Worm (Caenorhabditis elegans): Measurements from ENCODE around the gene rpl-38.
A peak's percentile ranks its signal among the peaks of the same experiment; 100 is the strongest.

The rpl-38 gene

ce11 chrV:15553869-15554268 is 41.9 kb downstream of the rpl-38 start (continued):
- TF ChIP-seq ama-1 (optimal IDR thresholded peaks at IDR 0.05), result no peak
- TF ChIP-seq skn-1 (tag; optimal IDR thresholded peaks at IDR 0.05), result no peak
- TF ChIP-seq spr-1 (tag; optimal IDR thresholded peaks at IDR 0.05), result peak; percentile 22
- TF ChIP-seq Y48G9A.11 (GFP tag; IDR thresholded peaks at IDR 0.05), result 0 out of 2 replicates have a peak, but pooled peaks have one; percentile 37
- TF ChIP-seq lin-39 (tag; optimal IDR thresholded peaks at IDR 0.05), result no peak
- TF ChIP-seq unc-39 (tag; optimal IDR thresholded peaks at IDR 0.05), result no peak
- TF ChIP-seq fos-1 (tag; optimal IDR thresholded peaks at IDR 0.05), result no peak
- no peak for TF ChIP-seq ztf-7 (tag; optimal IDR thresholded peaks at IDR 0.05)
- 0 out of 2 replicates have a peak, but pooled peaks have one; percentile 25 for TF ChIP-seq F44E2.7 (GFP tag; IDR thresholded peaks at IDR 0.05)
- no peak for TF ChIP-seq zip-2 (tag; optimal IDR thresholded peaks at IDR 0.05)
- no peak for TF ChIP-seq ceh-32 (tag; optimal IDR thresholded peaks at IDR 0.05; ENCODE audit: poor library complexity)
- TF ChIP-seq nhr-6 (tag; optimal IDR thresholded peaks at IDR 0.05), result peak; percentile 57
- no peak for TF ChIP-seq nhr-25 (tag; optimal IDR thresholded peaks at IDR 0.05; ENCODE audit: borderline replicate concordance, insufficient read depth)
- peak; percentile 76 for TF ChIP-seq lim-7 (GFP tag; IDR thresholded peaks at IDR 0.05)
- peak; percentile 39; the same call in 1 of the 2 replicates for TF ChIP-seq pha-4 (GFP tag; IDR thresholded peaks at IDR 0.05)
- TF ChIP-seq pha-4 (tag; optimal IDR thresholded peaks at IDR 0.05), result no peak
- no peak for TF ChIP-seq spr-3 (GFP tag; optimal IDR thresholded peaks at IDR 0.05)
- TF ChIP-seq daf-16 (GFP tag; optimal IDR thresholded peaks at IDR 0.05), result peak in 1 of 2 experiments; percentile 46
- TF ChIP-seq daf-16 (tag; optimal IDR thresholded peaks at IDR 0.05), result peak; percentile 43
- TF ChIP-seq dpl-1 (GFP tag; optimal IDR thresholded peaks at IDR 0.05), result no peak
- no peak; the same call in 1 of the 2 replicates for TF ChIP-seq F26F4.8 (GFP tag; conservative IDR thresholded peaks at IDR 0.05)
- no peak for TF ChIP-seq ceh-44 (GFP tag; IDR thresholded peaks at IDR 0.05)
- no peak for TF ChIP-seq saeg-2 (GFP tag; IDR thresholded peaks at IDR 0.05)
- TF ChIP-seq T26A8.4 (GFP tag; IDR thresholded peaks at IDR 0.05), result peak; percentile 56
- no peak for TF ChIP-seq gei-8 (GFP tag; optimal IDR thresholded peaks at IDR 0.05)
- TF ChIP-seq cey-2 (tag; optimal IDR thresholded peaks at IDR 0.05; ENCODE audit: borderline replicate concordance, insufficient read depth), result no peak
- TF ChIP-seq nhr-28 (tag; optimal IDR thresholded peaks at IDR 0.05), result peak; percentile 33
- TF ChIP-seq lin-15B (tag; optimal IDR thresholded peaks at IDR 0.05), result no peak
- no peak for TF ChIP-seq lin-29 (GFP tag; IDR thresholded peaks at IDR 0.05)
- TF ChIP-seq lsy-2 (tag; optimal IDR thresholded peaks at IDR 0.05), result peak in 1 of 2 experiments; percentile 25
- TF ChIP-seq lin-1 (GFP tag; IDR thresholded peaks at IDR 0.05), result 0 out of 2 replicates have a peak, but pooled peaks have one; percentile 19
- no peak for TF ChIP-seq aly-2 (tag; optimal IDR thresholded peaks at IDR 0.05)
- TF ChIP-seq Y5F2A.4 (GFP tag; optimal IDR thresholded peaks at IDR 0.05), result no peak
- no peak for TF ChIP-seq T20F7.1 (GFP tag; optimal IDR thresholded peaks at IDR 0.05)

- TF ChIP-seq nhr-6 (tag; optimal IDR thresholded peaks at IDR 0.05) (no peak), daf-16 (GFP tag; optimal IDR thresholded peaks at IDR 0.05) (no peak), daf-16 (tag; optimal IDR thresholded peaks at IDR 0.05) (no peak), nhr-10 (tag; optimal IDR thresholded peaks at IDR 0.05) (no peak), spr-3 (GFP tag; optimal IDR thresholded peaks at IDR 0.05) (no peak), tag-97 (GFP tag; IDR thresholded peaks at IDR 0.05) (no peak), pqm-1 (tag; optimal IDR thresholded peaks at IDR 0.05) (no peak), zip-2 (tag; optimal IDR thresholded peaks at IDR 0.05) (no peak), nhr-237 (tag; optimal IDR thresholded peaks at IDR 0.05) (no peak), dmd-8 (GFP tag; IDR thresholded peaks at IDR 0.05) (no peak), F26F4.8 (GFP tag; conservative IDR thresholded peaks at IDR 0.05) (no peak), lin-38 (GFP tag; IDR thresholded peaks at IDR 0.05) (no peak), ceh-62 (tag; optimal IDR thresholded peaks at IDR 0.05) (no peak), lim-7 (GFP tag; IDR thresholded peaks at IDR 0.05) (no peak), hlh-11 (tag; optimal IDR thresholded peaks at IDR 0.05) (no peak), hmg-1.1 (GFP tag; IDR thresholded peaks at IDR 0.05) (no peak), nhr-25 (tag; optimal IDR thresholded peaks at IDR 0.05; ENCODE audit: borderline replicate concordance, insufficient read depth) (no peak), lin-29 (GFP tag; IDR thresholded peaks at IDR 0.05) (no peak), nhr-76 (tag; optimal IDR thresholded peaks at IDR 0.05) (no peak), daf-8 (GFP tag; IDR thresholded peaks at IDR 0.05) (no peak)
These were observed 47.1 kb downstream of the rpl-38 start, which contains the start of gene acr-18 for ce11 chrV:15559047-15559446. Gene acr-18, minus strand, starts transcription at chrV:15559147.

Measured in whole organism, L4 larva.